Worm (Caenorhabditis elegans) whole organism, young adult: Measurements from ENCODE around the gene cest-1.1.
"Not testable (repeated sequence)": the region's sequence is repeated elsewhere in the genome, so short reads cannot be mapped to it uniquely, and the experiment has no call there.

ENCODE experiments used
- C17E4.6 ChIP-seq: fragments of 200-800 bp; sonication (Bioruptor generic); IDR thresholded peaks from 2 replicates; pipeline ENCODE4 v1.3.6; 2022; ENCODE audit warnings: missing genetic modification reagents, missing genetic modification characterization, missing compliant biosample characterization
- ceh-100 ChIP-seq: fragments of 200-800 bp; sonication (Bioruptor generic); IDR thresholded peaks from 2 replicates; pipeline ENCODE4 v1.3.6; 2022; ENCODE audit warnings: missing genetic modification reagents, missing genetic modification characterization, missing compliant biosample characterization
- dpff-1 ChIP-seq: sonication (generic microtip); optimal IDR thresholded peaks from 2 replicates; lab custom pipeline; 2017; ENCODE audit warnings: mild to moderate bottlenecking, missing genetic modification characterization, missing compliant biosample characterization
- ekl-4 ChIP-seq: fragments of 200-800 bp; sonication (Bioruptor generic); IDR thresholded peaks from 2 replicates; pipeline ENCODE4 v1.3.6; 2022; ENCODE audit warnings: missing genetic modification reagents, missing genetic modification characterization, missing compliant biosample characterization
- rec-8 ChIP-seq, 2 experiments: sonication (generic microtip); optimal IDR thresholded peaks; 2 replicates each; lab custom pipeline; 2016; ENCODE audit warnings: mild to moderate bottlenecking in 2 of 2, missing genetic modification characterization in 2 of 2, missing genetic modification reagents in 2 of 2, missing genotype in 2 of 2, missing biosample characterization in 1 of 2, missing compliant biosample characterization in 1 of 2, moderate library complexity in 1 of 2
- sea-2 ChIP-seq: fragments of 200-800 bp; sonication (Bioruptor generic); IDR thresholded peaks from 2 replicates; pipeline ENCODE4 v1.3.6; 2022; ENCODE audit warnings: missing genetic modification characterization, missing compliant biosample characterization
- snpc-4 ChIP-seq, 5 experiments: fragments of 150-350 bp in 1 of 5; sonication (generic microtip) in 4 of 5; optimal IDR thresholded peaks; 2 replicates each; lab custom pipeline; 2014 to 2018; ENCODE audit warnings: missing genetic modification characterization in 5 of 5, missing biosample characterization in 3 of 5, antibody characterized with exemption in 2 of 5, mild to moderate bottlenecking in 2 of 5, missing compliant biosample characterization in 2 of 5, missing genotype in 2 of 5, moderate library complexity in 2 of 5, missing genetic modification reagents in 1 of 5
- tlf-1 ChIP-seq: fragments of 200-800 bp; sonication (Bioruptor generic); optimal IDR thresholded peaks from 2 replicates; lab custom pipeline; 2018; ENCODE audit warnings: mild to moderate bottlenecking, missing genetic modification characterization, missing compliant biosample characterization
- ztf-26 ChIP-seq: sonication (generic microtip); optimal IDR thresholded peaks from 2 replicates; lab custom pipeline; 2017; ENCODE audit warnings: missing genetic modification characterization, missing compliant biosample characterization
- ztf-28 ChIP-seq: fragments of 200-800 bp; sonication (Bioruptor generic); IDR thresholded peaks from 2 replicates; pipeline ENCODE4 v1.3.6; 2022; ENCODE audit warnings: missing genetic modification reagents, missing genetic modification characterization, missing compliant biosample characterization

DNA sequence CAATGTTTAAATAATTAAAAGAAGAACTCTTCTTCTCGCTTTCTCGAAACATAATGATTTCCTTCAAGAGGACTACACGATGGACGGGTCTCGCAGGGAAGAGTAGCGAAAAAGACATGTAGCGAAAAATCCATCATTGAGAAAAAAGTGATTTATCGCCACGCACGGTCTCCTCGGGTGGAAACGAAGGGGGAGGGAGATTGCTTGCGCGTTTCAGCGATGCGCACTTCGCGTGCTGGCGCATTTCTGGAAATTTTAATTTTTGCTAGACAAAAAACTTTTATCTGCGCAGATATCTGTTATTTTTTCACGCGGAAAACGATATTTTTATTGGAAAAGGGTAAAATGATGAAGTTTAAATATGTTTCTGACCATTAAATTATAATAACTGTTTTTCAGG, 37.3 kb upstream of the cest-1.1 start:
- not testable (repeated sequence) for TF ChIP-seq C17E4.6 (GFP tag; lab: Robert Waterston, UW); snpc-4 (GFP tag; optimal IDR thresholded peaks at IDR 0.05; lab: Kevin White, UChicago); snpc-4 (tag; optimal IDR thresholded peaks at IDR 0.05; lab: Kevin White, UChicago); ztf-26; ekl-4 (GFP tag; lab: Robert Waterston, UW); rec-8 (tag; optimal IDR thresholded peaks at IDR 0.05; lab: Kevin White, UChicago); ceh-100 (GFP tag; lab: Robert Waterston, UW); tlf-1 (GFP tag; lab: Kevin White, UChicago); dpff-1 (tag; lab: Kevin White, UChicago); sea-2; ztf-28 (GFP tag; lab: Robert Waterston, UW)
